Worm (Caenorhabditis elegans): Measurements from ENCODE around the gene tni-3.

tni-3 gene

ce11 chrV:16794828-16795354 is 40.0 kb downstream of the tni-3 start, which contains the start of the genes ctps-1 and pus-1 (continued):
- TF ChIP-seq F57A8.1 (GFP tag; optimal IDR thresholded peaks at IDR 0.05) (no peak), aptf-3 (GFP tag; IDR thresholded peaks at IDR 0.05) (no peak), repo-1 (tag; optimal IDR thresholded peaks at IDR 0.05) (peak; percentile 9), ceh-40 (GFP tag; IDR thresholded peaks at IDR 0.05) (no peak), pha-4 (tag; optimal IDR thresholded peaks at IDR 0.05) (no peak), nhr-27 (tag; optimal IDR thresholded peaks at IDR 0.05) (no peak), him-1 (tag; optimal IDR thresholded peaks at IDR 0.05) (no peak), lin-26 (GFP tag; IDR thresholded peaks at IDR 0.05) (no peak), ztf-6 (GFP tag; IDR thresholded peaks at IDR 0.05) (no peak), hlh-12 (tag; optimal IDR thresholded peaks at IDR 0.05) (no peak), attf-5 (GFP tag; optimal IDR thresholded peaks at IDR 0.05) (peak; percentile 8), ceh-91 (GFP tag; IDR thresholded peaks at IDR 0.05) (no peak), F49E8.2 (tag; optimal IDR thresholded peaks at IDR 0.05; ENCODE audit: insufficient read depth) (peak; percentile 38), B0261.1 (tag; optimal IDR thresholded peaks at IDR 0.05) (no peak), zim-3 (tag; optimal IDR thresholded peaks at IDR 0.05) (no peak), madf-10 (tag; optimal IDR thresholded peaks at IDR 0.05) (no peak), sea-2 (GFP tag; IDR thresholded peaks at IDR 0.05) (no peak), T26A5.8 (tag; optimal IDR thresholded peaks at IDR 0.05) (no peak), gei-17 (GFP tag; optimal IDR thresholded peaks at IDR 0.05) (no peak), aptf-2 (GFP tag; conservative IDR thresholded peaks at IDR 0.05) (no peak), rec-8 (tag; optimal IDR thresholded peaks at IDR 0.05) (no peak), dpl-1 (GFP tag; optimal IDR thresholded peaks at IDR 0.05) (peak; percentile 57), hsf-1 (GFP tag; IDR thresholded peaks at IDR 0.05) (no peak), ekl-4 (GFP tag; IDR thresholded peaks at IDR 0.05) (peak; percentile 44; the same call in 1 of the 2 replicates), snpc-4 (GFP tag; optimal IDR thresholded peaks at IDR 0.05) (peak; percentile 31), snpc-4 (tag; optimal IDR thresholded peaks at IDR 0.05) (peak; percentile 21 to 83 (median 52)), hlh-26 (GFP tag; conservative IDR thresholded peaks at IDR 0.05) (no peak), efl-1 (GFP tag; optimal IDR thresholded peaks at IDR 0.05) (peak; percentile 80), hmg-1.2 (GFP tag; IDR thresholded peaks at IDR 0.05) (peak; percentile 23; the same call in 1 of the 2 replicates), chd-7 (tag; optimal IDR thresholded peaks at IDR 0.05) (no peak), lsy-27 (tag; optimal IDR thresholded peaks at IDR 0.05; ENCODE audit: borderline replicate concordance, insufficient read depth) (no peak), attf-6 (GFP tag; IDR thresholded peaks at IDR 0.05) (peak; percentile 85), egl-18 (GFP tag; IDR thresholded peaks at IDR 0.05) (no peak), ceh-100 (GFP tag; IDR thresholded peaks at IDR 0.05) (0 out of 2 replicates have a peak, but pooled peaks have one; percentile 21), lin-40 (tag; optimal IDR thresholded peaks at IDR 0.05) (peak; percentile 69), F52B5.7 (tag; optimal IDR thresholded peaks at IDR 0.05) (no peak), ztf-26 (tag; optimal IDR thresholded peaks at IDR 0.05) (no peak), akir-1 (GFP tag; optimal IDR thresholded peaks at IDR 0.05) (no peak), F33H1.4 (GFP tag; IDR thresholded peaks at IDR 0.05) (peak; percentile 68), tbx-9 (tag; optimal IDR thresholded peaks at IDR 0.05; ENCODE audit: borderline replicate concordance) (no peak), F57C9.4 (tag; optimal IDR thresholded peaks at IDR 0.05) (no peak), dox-1 (GFP tag; IDR thresholded peaks at IDR 0.05) (peak; percentile 70), unc-130 (GFP tag; optimal IDR thresholded peaks at IDR 0.05) (peak; percentile 25), lir-1 (GFP tag; conservative IDR thresholded peaks at IDR 0.05) (0 out of 2 replicates have a peak, but pooled peaks have one; percentile 41), nfya-2 (GFP tag; IDR thresholded peaks at IDR 0.05) (no peak), tlf-1 (GFP tag; optimal IDR thresholded peaks at IDR 0.05) (peak; percentile 16), ZK185.1 (tag; optimal IDR thresholded peaks at IDR 0.05; ENCODE audit: poor library complexity, severe bottlenecking) (no peak), snpc-1.3 (tag; optimal IDR thresholded peaks at IDR 0.05; ENCODE audit: insufficient read depth) (no peak)
